Worm (Caenorhabditis elegans): Measurements from ENCODE around the gene arrd-18.

DNA sequence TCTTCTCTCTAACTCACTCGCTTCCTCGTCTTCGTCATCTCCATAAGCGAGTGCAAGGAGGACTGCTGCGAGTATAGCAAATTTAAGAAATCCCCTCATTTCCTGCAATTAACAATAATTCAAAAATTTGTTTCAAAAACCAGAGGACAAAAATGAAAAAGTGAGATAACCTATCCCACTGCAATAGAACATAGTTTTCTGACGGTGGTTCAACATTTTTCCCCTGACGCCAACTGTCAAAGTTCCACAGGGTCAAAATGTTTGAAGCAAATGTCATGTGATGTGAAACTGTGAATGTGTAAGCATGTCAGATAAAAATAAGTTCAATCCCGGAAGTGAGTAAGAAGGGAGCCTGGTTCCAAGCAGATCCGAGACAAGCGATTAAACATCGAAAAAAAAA, 42.5 kb downstream of the arrd-18 start, which contains the start of gene T28A11.19:
- TF ChIP-seq ztf-29 (GFP tag; IDR thresholded peaks at IDR 0.05) (no peak), med-1 (GFP tag; optimal IDR thresholded peaks at IDR 0.05; ENCODE audit: insufficient read depth) (no peak), cog-1 (tag; optimal IDR thresholded peaks at IDR 0.05) (no peak), tab-1 (GFP tag; IDR thresholded peaks at IDR 0.05) (no peak), flt-1 (GFP tag; IDR thresholded peaks at IDR 0.05) (no peak), T22C8.4 (GFP tag; IDR thresholded peaks at IDR 0.05) (no peak), ref-1 (GFP tag; conservative IDR thresholded peaks at IDR 0.05) (no peak), ztf-23 (GFP tag; IDR thresholded peaks at IDR 0.05) (no peak)

All from whole organism, midembryonic.